Fruit fly (Drosophila melanogaster): ENCODE results near the gene CG8607.
A peak's percentile ranks its signal among the peaks of the same experiment; 100 is the strongest.

dm6 chr3L:7360324-7360852, 40.5 kb downstream of the CG8607 start, which contains the start of gene Sec63:
- TF ChIP-seq ovo (GFP tag; optimal IDR thresholded peaks at IDR 0.05), result peak; percentile 49
- TF ChIP-seq tj (GFP tag; optimal IDR thresholded peaks at IDR 0.05), result no peak
- no peak for TF ChIP-seq kay (GFP tag; ENCODE audit: borderline replicate concordance)
- TF ChIP-seq CG7101 (tag; optimal IDR thresholded peaks at IDR 0.05), result no peak
- TF ChIP-seq CG7045 (GFP tag; optimal IDR thresholded peaks at IDR 0.05), result no peak

Measured in whole organism, adult.